Fruit fly (Drosophila melanogaster): ENCODE data around the gene RpL36A.

RpL36A gene

dm6 chr2L:8009283-8010211, 33.2 kb downstream of the RpL36A start, which contains the start of gene CG12560:
CG12560 (minus strand) TSS chr2L:8009477.
- TF ChIP-seq Hr83 (GFP tag; optimal IDR thresholded peaks at IDR 0.05; ENCODE audit: poor library complexity, severe bottlenecking), result no peak
- TF ChIP-seq HLH106 (tag; optimal IDR thresholded peaks at IDR 0.05), result no peak
- peak; percentile 41 for TF ChIP-seq fru (GFP tag; optimal IDR thresholded peaks at IDR 0.05)
- TF ChIP-seq psq (GFP tag; optimal IDR thresholded peaks at IDR 0.05), result no peak
- peak; percentile 22 for TF ChIP-seq Dif (GFP tag; optimal IDR thresholded peaks at IDR 0.05; ENCODE audit: partially characterized antibody)
- no peak for TF ChIP-seq N (GFP tag; optimal IDR thresholded peaks at IDR 0.05)
- TF ChIP-seq usp (GFP tag; optimal IDR thresholded peaks at IDR 0.05), result no peak
- TF ChIP-seq foxo (GFP tag; optimal IDR thresholded peaks at IDR 0.05), result peak in 1 of 2 experiments; percentile 0
- TF ChIP-seq woc (GFP tag; optimal IDR thresholded peaks at IDR 0.05), result no peak
- TF ChIP-seq Rel (GFP tag; optimal IDR thresholded peaks at IDR 0.05), result no peak
- TF ChIP-seq Rel (tag; optimal IDR thresholded peaks at IDR 0.05), result no peak
- TF ChIP-seq OdsH (GFP tag; optimal IDR thresholded peaks at IDR 0.05), result peak; percentile 11
- peak; percentile 2 for TF ChIP-seq Jra (GFP tag; optimal IDR thresholded peaks at IDR 0.05)
- no peak for TF ChIP-seq Dfd (GFP tag; optimal IDR thresholded peaks at IDR 0.05)
- peak; percentile 61 for TF ChIP-seq Hnf4 (GFP tag; optimal IDR thresholded peaks at IDR 0.05)
- no peak for TF ChIP-seq GATAd (GFP tag; optimal IDR thresholded peaks at IDR 0.05)
- TF ChIP-seq dmrt93B (GFP tag; optimal IDR thresholded peaks at IDR 0.05), result no peak
- TF ChIP-seq h (GFP tag; optimal IDR thresholded peaks at IDR 0.05), result no peak
- TF ChIP-seq jim (GFP tag; optimal IDR thresholded peaks at IDR 0.05), result peak; percentile 36
- no peak for TF ChIP-seq Mio (GFP tag; optimal IDR thresholded peaks at IDR 0.05)
- no peak for TF ChIP-seq CG32264 (GFP tag; optimal IDR thresholded peaks at IDR 0.05)
- no peak for TF ChIP-seq ey (GFP tag; optimal IDR thresholded peaks at IDR 0.05)
- peak; percentile 64 for TF ChIP-seq CrebA (GFP tag; optimal IDR thresholded peaks at IDR 0.05; ENCODE audit: borderline replicate concordance)
- no peak for TF ChIP-seq sage (GFP tag; optimal IDR thresholded peaks at IDR 0.05)
- TF ChIP-seq Vsx2 (GFP tag; optimal IDR thresholded peaks at IDR 0.05; ENCODE audit: partially characterized antibody), result no peak
- TF ChIP-seq dl (GFP tag; optimal IDR thresholded peaks at IDR 0.05; ENCODE audit: insufficient read depth in 1 of 2, partially characterized antibody in 2 of 2), result no peak
- TF ChIP-seq pan (optimal IDR thresholded peaks at IDR 0.05), result no peak
- no peak for TF ChIP-seq brk (GFP tag; optimal IDR thresholded peaks at IDR 0.05)
- TF ChIP-seq CG9705 (GFP tag; optimal IDR thresholded peaks at IDR 0.05), result no peak
- TF ChIP-seq Hr78 (GFP tag; optimal IDR thresholded peaks at IDR 0.05), result no peak
- TF ChIP-seq Myc (optimal IDR thresholded peaks at IDR 0.05), result no peak
- TF ChIP-seq br (GFP tag; optimal IDR thresholded peaks at IDR 0.05), result no peak

DNA sequence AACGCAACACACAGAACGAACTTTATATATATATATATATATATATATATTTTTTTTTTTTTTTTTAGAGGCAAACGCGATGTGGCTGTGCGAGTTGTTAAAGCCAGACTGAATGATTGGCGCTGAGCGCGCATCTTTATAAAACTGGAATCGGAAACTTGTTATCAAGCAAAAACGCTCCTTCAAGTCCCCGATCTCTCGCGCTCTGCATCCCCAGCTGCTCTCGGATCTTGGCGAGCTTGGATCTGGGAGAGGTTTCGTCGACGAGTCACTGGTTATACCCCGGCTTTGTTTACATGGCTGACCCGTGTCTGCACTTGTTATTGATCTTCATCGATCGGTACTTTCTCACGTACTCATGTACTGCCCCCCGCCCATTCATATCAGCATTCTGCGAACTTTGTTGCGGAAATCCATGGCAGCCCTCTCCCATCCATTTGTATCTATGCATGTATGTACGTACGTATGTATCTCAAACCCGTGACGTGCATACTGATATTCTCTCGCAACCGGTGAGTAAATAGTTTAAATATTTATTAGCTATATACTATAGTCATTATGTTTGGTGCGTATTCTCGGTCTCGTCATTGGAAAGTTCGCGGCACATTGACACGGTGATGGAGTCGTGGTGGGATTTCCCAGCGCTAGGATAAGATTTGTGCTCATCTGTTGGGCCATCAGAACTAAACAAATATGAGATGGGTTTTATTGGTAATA, 35.4 kb downstream of the RpL36A start, which contains the start of gene Spn28Dc:
Spn28Dc (minus strand) TSS at position 51 of the 717 bp plus-strand sequence.
- TF ChIP-seq Vsx2 (GFP tag; optimal IDR thresholded peaks at IDR 0.05; ENCODE audit: partially characterized antibody) (no peak), Rel (GFP tag; optimal IDR thresholded peaks at IDR 0.05) (no peak), Rel (tag; optimal IDR thresholded peaks at IDR 0.05) (peak; percentile 75), h (GFP tag; optimal IDR thresholded peaks at IDR 0.05) (peak; percentile 7), dl (GFP tag; optimal IDR thresholded peaks at IDR 0.05; ENCODE audit: insufficient read depth in 1 of 2, partially characterized antibody in 2 of 2) (peak; percentile 15 to 61), HLH106 (tag; optimal IDR thresholded peaks at IDR 0.05) (no peak), Dif (GFP tag; optimal IDR thresholded peaks at IDR 0.05; ENCODE audit: partially characterized antibody) (peak; percentile 39), br (GFP tag; optimal IDR thresholded peaks at IDR 0.05) (peak; percentile 8)

- TF ChIP-seq br (GFP tag; optimal IDR thresholded peaks at IDR 0.05) (peak; percentile 51), psq (GFP tag; optimal IDR thresholded peaks at IDR 0.05) (peak; percentile 32), woc (GFP tag; optimal IDR thresholded peaks at IDR 0.05) (peak; percentile 49), rgr (GFP tag; optimal IDR thresholded peaks at IDR 0.05) (peak; percentile 52), pan (optimal IDR thresholded peaks at IDR 0.05) (no peak), Hnf4 (GFP tag; optimal IDR thresholded peaks at IDR 0.05) (no peak), GATAd (GFP tag; optimal IDR thresholded peaks at IDR 0.05) (no peak), CG32264 (GFP tag; optimal IDR thresholded peaks at IDR 0.05) (peak; percentile 31), fru (GFP tag; optimal IDR thresholded peaks at IDR 0.05) (peak; percentile 33), Mio (GFP tag; optimal IDR thresholded peaks at IDR 0.05) (no peak), Jra (GFP tag; optimal IDR thresholded peaks at IDR 0.05) (peak; percentile 2), dl (GFP tag; optimal IDR thresholded peaks at IDR 0.05; ENCODE audit: insufficient read depth in 1 of 2, partially characterized antibody in 2 of 2) (no peak), CG9705 (GFP tag; optimal IDR thresholded peaks at IDR 0.05) (peak; percentile 42), OdsH (GFP tag; optimal IDR thresholded peaks at IDR 0.05) (peak; percentile 50), h (GFP tag; optimal IDR thresholded peaks at IDR 0.05) (peak; percentile 74), N (GFP tag; optimal IDR thresholded peaks at IDR 0.05) (no peak), HLH106 (tag; optimal IDR thresholded peaks at IDR 0.05) (peak; percentile 65), dmrt93B (GFP tag; optimal IDR thresholded peaks at IDR 0.05) (peak; percentile 27), foxo (GFP tag; optimal IDR thresholded peaks at IDR 0.05) (peak in 1 of 2 experiments; percentile 54), Rel (GFP tag; optimal IDR thresholded peaks at IDR 0.05) (no peak), Rel (tag; optimal IDR thresholded peaks at IDR 0.05) (no peak), ey (GFP tag; optimal IDR thresholded peaks at IDR 0.05) (peak; percentile 55), Hr83 (GFP tag; optimal IDR thresholded peaks at IDR 0.05; ENCODE audit: poor library complexity, severe bottlenecking) (no peak), Myc (optimal IDR thresholded peaks at IDR 0.05) (no peak), Sp1 (GFP tag; optimal IDR thresholded peaks at IDR 0.05) (peak; percentile 34)
These were observed 36.7 kb downstream of the RpL36A start for dm6 chr2L:8006038-8006437.

All from whole organism, wandering third instar larva.